Worm (Caenorhabditis elegans) whole organism, L2 larva: ENCODE results near the gene mlc-5.

Experiments used
- ama-1 ChIP-seq: fragments of 150-350 bp; optimal IDR thresholded peaks from 2 replicates; lab custom pipeline; 2018; ENCODE audit warnings: inconsistent platforms
- ceh-82 ChIP-seq: fragments of 150-350 bp; optimal IDR thresholded peaks from 2 replicates; lab custom pipeline; 2014; ENCODE audit warnings: missing biosample characterization, missing genetic modification characterization
- egl-27 ChIP-seq: sonication (generic microtip); optimal IDR thresholded peaks from 3 replicates; lab custom pipeline; 2017; ENCODE audit warnings: missing biosample characterization, missing genetic modification reagents, missing genetic modification characterization
- lin-13 ChIP-seq: fragments of 150-350 bp; optimal IDR thresholded peaks from 2 replicates; lab custom pipeline; 2014; ENCODE audit warnings: missing biosample characterization, missing genetic modification reagents, missing genetic modification characterization
- lsy-2 ChIP-seq, 2 experiments: fragments of 150-350 bp in 1 of 2; sonication (generic microtip) in 1 of 2; optimal IDR thresholded peaks; 2 replicates each; lab custom pipeline; 2014 to 2017; ENCODE audit warnings: missing biosample characterization in 2 of 2, missing genetic modification characterization in 2 of 2
- ztf-1 ChIP-seq: fragments of 200-800 bp; sonication (Bioruptor generic); conservative IDR thresholded peaks from 2 replicates; pipeline ENCODE4 v1.3.6; 2022; ENCODE audit warnings: missing genetic modification characterization, missing compliant biosample characterization

DNA sequence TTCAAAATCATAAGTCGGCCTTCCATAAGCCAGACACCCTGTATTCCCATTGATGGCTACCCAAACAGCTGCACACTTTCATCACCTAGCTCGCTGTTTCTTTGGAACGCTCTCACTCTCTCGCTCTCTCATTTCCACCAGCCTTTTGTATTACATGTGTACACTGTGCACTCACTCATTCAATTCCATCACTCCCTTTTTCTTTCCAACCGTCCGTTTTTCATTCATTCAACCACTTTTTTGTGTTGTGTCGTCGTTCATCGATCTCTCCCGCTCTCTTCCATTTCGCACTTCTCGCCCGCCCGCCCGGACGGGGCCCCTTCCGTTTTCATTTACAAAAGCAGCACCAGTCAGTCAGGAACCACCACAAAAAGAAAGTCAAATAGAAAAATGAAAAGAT is 34.9 kb downstream of the mlc-5 start:
- TF ChIP-seq ztf-1: no peak
- no peak for TF ChIP-seq lin-13 (GFP tag; lab: Kevin White, UChicago)
- TF ChIP-seq egl-27 (tag; lab: Kevin White, UChicago): no peak
- TF ChIP-seq lsy-2 (tag; optimal IDR thresholded peaks at IDR 0.05; lab: Kevin White, UChicago): no peak
- no peak for TF ChIP-seq ama-1 (lab: Kevin White, UChicago)
- TF ChIP-seq ceh-82 (tag; lab: Kevin White, UChicago): no peak
